Worm (Caenorhabditis elegans) whole organism, mixed stage, embryonic: Measurements from ENCODE around the gene F59E11.6.

Experiments used
- bed-3 ChIP-seq: fragments of 200-800 bp; sonication (Bioruptor generic); optimal IDR thresholded peaks from 3 replicates; lab custom pipeline; 2018; ENCODE audit warnings: mild to moderate bottlenecking, missing genetic modification characterization, moderate library complexity, missing compliant biosample characterization
- ces-1 ChIP-seq: fragments of 150-350 bp; optimal IDR thresholded peaks from 2 replicates; lab custom pipeline; 2014; ENCODE audit warnings: missing biosample characterization, missing genetic modification reagents, missing genetic modification characterization
- cnd-1 ChIP-seq: fragments of 200-800 bp; sonication (Bioruptor generic); optimal IDR thresholded peaks from 2 replicates; lab custom pipeline; 2018; ENCODE audit warnings: mild to moderate bottlenecking, missing genetic modification characterization, missing compliant biosample characterization
- hlh-1 ChIP-seq: fragments of 150-350 bp; optimal IDR thresholded peaks from 2 replicates; lab custom pipeline; 2014; ENCODE audit warnings: missing biosample characterization, missing genetic modification reagents, missing genetic modification characterization
- lsy-2 ChIP-seq: fragments of 150-350 bp; optimal IDR thresholded peaks from 2 replicates; lab custom pipeline; 2014; ENCODE audit warnings: missing biosample characterization, missing genetic modification characterization
- mab-5 ChIP-seq: fragments of 150-350 bp; optimal IDR thresholded peaks from 2 replicates; lab custom pipeline; 2014; ENCODE audit warnings: missing biosample characterization, missing genetic modification characterization
- nhr-12 ChIP-seq: fragments of 150-350 bp; optimal IDR thresholded peaks from 2 replicates; lab custom pipeline; 2014; ENCODE audit warnings: missing biosample characterization, missing genetic modification characterization
- nhr-237 ChIP-seq: fragments of 150-350 bp; optimal IDR thresholded peaks from 2 replicates; lab custom pipeline; 2014; ENCODE audit warnings: missing biosample characterization, missing genetic modification characterization
- nhr-76 ChIP-seq: sonication (generic microtip); optimal IDR thresholded peaks from 2 replicates; lab custom pipeline; 2017; ENCODE audit warnings: missing biosample characterization, missing genetic modification characterization
- pha-4 ChIP-seq: fragments of 150-350 bp; optimal IDR thresholded peaks from 2 replicates; lab custom pipeline; 2018; ENCODE audit warnings: missing biosample characterization, missing genetic modification reagents, missing genetic modification characterization
- unc-120 ChIP-seq: sonication (generic microtip); optimal IDR thresholded peaks from 2 replicates; lab custom pipeline; 2017; ENCODE audit warnings: missing genetic modification characterization, missing compliant biosample characterization; ENCODE audit not compliant: poor library complexity, severe bottlenecking
- unc-39 ChIP-seq: fragments of 150-350 bp; optimal IDR thresholded peaks from 2 replicates; lab custom pipeline; 2014; ENCODE audit warnings: missing biosample characterization, missing genetic modification characterization
- unc-62 ChIP-seq: fragments of 150-350 bp; optimal IDR thresholded peaks from 2 replicates; lab custom pipeline; 2014; ENCODE audit warnings: missing biosample characterization, missing genetic modification reagents, missing genetic modification characterization
- ztf-11 ChIP-seq: fragments of 150-350 bp; optimal IDR thresholded peaks from 2 replicates; lab custom pipeline; 2014; ENCODE audit warnings: missing biosample characterization, missing genetic modification characterization

ce11 chrV:8984783-8985182 lies 6.8 kb upstream of the F59E11.6 start:
- no peak for TF ChIP-seq nhr-76 (tag; lab: Kevin White, UChicago)
- no peak for TF ChIP-seq ztf-11 (tag; lab: Kevin White, UChicago)
- TF ChIP-seq lsy-2: no peak
- TF ChIP-seq unc-120: no peak
- TF ChIP-seq mab-5 (tag; lab: Kevin White, UChicago): no peak
- no peak for TF ChIP-seq ces-1 (GFP tag; lab: Kevin White, UChicago)
- no peak for TF ChIP-seq nhr-237 (tag; lab: Kevin White, UChicago)
- TF ChIP-seq pha-4 (tag; lab: Kevin White, UChicago): no peak
- no peak for TF ChIP-seq hlh-1
- no peak for TF ChIP-seq nhr-12 (tag; lab: Kevin White, UChicago)
- no peak for TF ChIP-seq cnd-1 (tag; lab: Kevin White, UChicago)
- TF ChIP-seq bed-3 (GFP tag; lab: Kevin White, UChicago): no peak
- TF ChIP-seq unc-62 (GFP tag; lab: Kevin White, UChicago): no peak
- no peak for TF ChIP-seq unc-39
